Fruit fly (Drosophila melanogaster) whole organism, adult: ENCODE results near the gene abd-A.

ENCODE experiments used
- CG12768 ChIP-seq: fragments of 200-800 bp; sonication (Bioruptor generic); optimal IDR thresholded peaks from 2 replicates; lab custom pipeline; 2017; ENCODE audit warnings: missing biosample characterization, missing genetic modification characterization, mild to moderate bottlenecking, moderate library complexity, missing genetic modification reagents
- CG14711 ChIP-seq: fragments of 200-800 bp; sonication (Bioruptor generic); optimal IDR thresholded peaks from 2 replicates; lab custom pipeline; 2018; ENCODE audit warnings: missing biosample characterization, mild to moderate bottlenecking, missing genetic modification characterization, moderate library complexity
- CG1620 ChIP-seq: fragments of 200-800 bp; sonication (Bioruptor generic); optimal IDR thresholded peaks from 2 replicates; lab custom pipeline; 2016; ENCODE audit warnings: missing biosample characterization, missing genetic modification characterization
- CG7045 ChIP-seq: fragments of 200-800 bp; sonication (Bioruptor generic); optimal IDR thresholded peaks from 2 replicates; lab custom pipeline; 2017; ENCODE audit warnings: missing biosample characterization, mild to moderate bottlenecking, missing genetic modification characterization
- bab1 ChIP-seq: fragments of 200-800 bp; sonication (Bioruptor generic); optimal IDR thresholded peaks from 3 replicates; lab custom pipeline; 2019; ENCODE audit warnings: missing biosample characterization, mild to moderate bottlenecking, missing genetic modification characterization, moderate library complexity
- kay ChIP-seq: fragments of 200-800 bp; sonication (Bioruptor generic); peaks from one replicate; lab custom pipeline; 2016; ENCODE audit warnings: missing biosample characterization, missing genetic modification characterization, borderline replicate concordance

DNA sequence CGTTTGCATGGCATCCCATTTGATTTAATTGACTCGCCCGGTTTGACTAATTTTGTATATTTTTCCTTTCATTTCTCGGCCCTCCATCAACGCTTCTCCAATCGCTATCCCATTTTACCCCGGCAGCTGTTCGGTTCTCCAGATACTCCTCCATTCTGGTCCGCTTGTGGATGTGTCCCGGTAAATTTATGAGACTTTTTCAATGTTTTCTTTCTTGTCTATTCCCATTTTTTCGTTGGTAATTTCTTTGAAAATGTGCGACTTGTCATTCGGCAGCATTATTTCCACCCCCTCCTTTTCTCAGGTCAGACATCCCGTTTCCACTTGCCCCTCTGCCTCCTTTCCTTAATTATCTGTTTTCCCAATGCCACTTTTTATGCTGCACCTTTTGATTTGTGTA is 64.1 kb downstream of the abd-A start:
- no peak for TF ChIP-seq bab1 (GFP tag; lab: Kevin White, UChicago)
- no peak for TF ChIP-seq CG14711 (tag; lab: Kevin White, UChicago)
- no peak for TF ChIP-seq CG1620 (GFP tag; lab: Kevin White, UChicago)
- no peak for TF ChIP-seq kay
- no peak for TF ChIP-seq CG7045 (GFP tag; lab: Kevin White, UChicago)
- no peak for TF ChIP-seq CG12768
